Fruit fly (Drosophila melanogaster) ovary, adult (tissue): ENCODE data around the gene CG10510.

ENCODE experiments used
- CG17801 ChIP-seq: fragments of 200-800 bp; optimal IDR thresholded peaks from 2 replicates; lab custom pipeline; 2019; ENCODE audit warnings: missing biosample characterization, mild to moderate bottlenecking, missing genetic modification characterization, moderate library complexity; ENCODE audit not compliant: partially characterized antibody

CG10510 gene

DNA sequence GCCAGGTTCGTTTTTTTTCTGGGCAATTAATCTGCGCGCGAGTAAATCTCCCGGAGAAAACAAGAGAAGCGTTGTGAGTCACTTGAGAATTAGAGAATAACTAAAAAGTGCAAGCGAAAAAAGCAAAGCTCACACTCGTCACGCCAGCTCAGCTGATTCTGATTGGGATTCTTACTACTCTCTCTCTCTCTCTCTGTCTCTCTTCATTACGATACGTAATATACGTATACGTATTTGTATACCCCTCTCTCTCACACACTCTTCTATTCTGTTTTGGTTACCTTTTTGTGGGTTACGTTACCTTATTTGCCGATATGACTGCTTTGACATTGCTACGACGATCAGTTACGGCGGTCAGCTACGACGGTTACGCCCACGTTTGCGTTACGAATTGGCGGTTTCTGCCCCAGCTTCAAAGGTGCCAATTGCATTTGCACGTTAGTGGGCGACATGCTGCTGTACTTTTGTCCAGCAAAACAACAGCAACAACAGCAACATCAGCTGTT lies 7.1 kb downstream of the CG10510 start, which contains the start of the genes Targ1, CG10512 and Targ2:
Gene Targ1, minus strand, starts transcription at position 106 of the 506 bp plus-strand sequence.
Gene CG10512, plus strand, starts transcription at position 144 of the 506 bp plus-strand sequence.
Gene Targ2, minus strand, starts transcription at position 456 of the 506 bp plus-strand sequence.
- TF ChIP-seq CG17801 (GFP tag; lab: Kevin White, UChicago): peak; percentile 75

DNA sequence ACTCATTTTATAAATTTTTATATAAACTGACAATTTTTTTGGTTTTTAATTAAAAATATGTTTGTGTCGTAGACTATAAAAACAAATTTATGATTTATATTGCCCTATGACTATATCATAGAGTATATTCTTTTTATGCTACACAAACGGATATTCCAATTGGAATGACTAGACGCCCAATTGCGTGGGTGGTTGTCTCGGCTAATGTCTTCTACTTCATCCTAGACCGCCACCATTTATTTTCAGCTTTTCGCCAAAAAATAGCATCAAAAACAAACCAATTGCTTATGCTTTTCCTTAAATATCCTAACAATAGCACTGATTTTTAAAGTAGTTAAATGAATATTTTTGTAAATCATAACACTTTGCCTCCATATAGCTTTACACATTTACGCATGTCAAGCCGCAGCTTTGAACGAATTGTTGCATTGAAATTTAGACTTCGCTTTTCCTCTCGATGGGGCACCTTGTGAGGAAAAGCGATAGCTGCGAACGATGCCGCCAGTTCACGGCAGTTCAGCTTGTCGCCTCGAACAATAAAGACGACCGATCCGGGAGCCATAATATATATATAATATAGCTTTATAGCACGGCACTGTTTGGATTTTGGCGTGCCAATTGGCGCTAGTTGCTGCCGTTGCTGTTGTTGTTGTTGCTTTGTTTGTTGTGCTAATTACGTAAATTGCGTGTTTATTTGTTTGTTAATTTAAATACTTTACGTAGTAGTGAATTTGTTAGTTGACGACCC lies 7.7 kb downstream of the CG10510 start:
- TF ChIP-seq CG17801 (GFP tag; lab: Kevin White, UChicago): no peak

DNA sequence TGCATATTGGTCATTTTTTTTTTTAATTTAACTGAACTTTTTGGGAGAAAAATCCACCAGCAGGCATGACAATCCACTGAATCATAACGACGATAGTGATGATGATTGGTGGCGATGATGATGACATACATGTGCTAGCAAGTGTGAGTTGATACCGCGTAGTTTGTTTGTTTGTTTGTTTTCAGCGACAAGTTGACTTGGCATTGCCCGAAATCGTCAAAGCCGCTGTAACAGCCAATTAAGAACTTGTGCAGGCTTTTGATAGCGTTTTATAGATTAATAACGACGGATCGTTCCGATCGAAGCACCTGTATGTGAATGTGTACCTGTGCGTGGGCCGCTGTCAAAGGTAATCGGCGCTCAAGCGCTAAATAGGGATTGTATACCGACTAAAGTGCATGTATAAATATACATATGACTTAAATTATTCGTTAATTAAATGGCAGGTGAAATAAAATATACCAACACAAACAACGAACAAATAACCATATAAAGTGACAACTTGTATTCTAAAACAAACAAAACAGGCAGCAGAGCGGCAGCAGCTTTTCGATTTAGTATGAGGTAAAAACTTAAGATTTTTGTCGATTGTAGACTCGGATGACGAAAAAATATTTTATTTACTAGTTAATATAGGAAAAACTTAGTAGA lies 8.5 kb downstream of the CG10510 start:
- TF ChIP-seq CG17801 (GFP tag; lab: Kevin White, UChicago): no peak

DNA sequence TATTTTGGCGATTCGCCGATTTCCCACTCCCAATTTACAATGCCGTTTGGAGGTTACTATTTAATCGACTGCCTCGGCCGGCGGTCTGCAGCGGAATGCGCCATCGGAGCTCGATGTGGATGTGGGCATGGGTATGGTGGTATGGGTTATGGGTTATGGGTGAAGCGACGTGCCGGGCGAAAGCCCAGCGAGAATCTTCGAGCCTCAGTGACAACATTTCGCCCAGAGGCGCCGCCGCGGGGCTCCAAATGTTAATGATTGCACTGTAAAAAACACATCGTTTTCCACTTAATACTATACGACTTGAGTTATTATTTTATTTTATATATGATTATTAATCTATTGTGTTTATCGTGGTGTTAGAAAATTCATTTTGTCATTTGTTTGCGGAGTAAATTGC lies 9.3 kb downstream of the CG10510 start:
- TF ChIP-seq CG17801 (GFP tag; lab: Kevin White, UChicago): peak; percentile 29

DNA sequence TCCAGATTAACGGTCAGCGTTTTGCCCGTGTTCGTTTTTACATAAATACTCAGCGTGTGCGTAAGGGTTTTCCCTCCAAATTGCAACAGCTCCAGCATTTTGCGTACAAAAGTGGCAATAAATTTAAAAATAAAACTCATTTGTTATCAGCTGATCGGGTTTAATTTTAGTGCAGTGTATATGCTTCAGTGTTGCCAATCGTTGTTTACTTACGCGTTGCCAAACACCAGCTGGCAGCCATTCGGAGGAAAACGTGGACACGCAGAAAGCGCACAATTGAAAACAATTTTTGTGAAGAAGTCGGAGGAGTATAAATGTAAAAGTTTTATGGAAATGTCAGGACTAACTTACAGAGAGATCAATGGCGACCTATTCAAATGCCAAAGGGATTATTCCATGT lies 13.3 kb downstream of the CG10510 start, which contains the start of the genes Targ3 and park:
Gene Targ3, plus strand, starts transcription at position 269 of the 400 bp plus-strand sequence.
Gene park, minus strand, starts transcription at position 291 of the 400 bp plus-strand sequence.
- peak; percentile 16 for TF ChIP-seq CG17801 (GFP tag; lab: Kevin White, UChicago)

DNA sequence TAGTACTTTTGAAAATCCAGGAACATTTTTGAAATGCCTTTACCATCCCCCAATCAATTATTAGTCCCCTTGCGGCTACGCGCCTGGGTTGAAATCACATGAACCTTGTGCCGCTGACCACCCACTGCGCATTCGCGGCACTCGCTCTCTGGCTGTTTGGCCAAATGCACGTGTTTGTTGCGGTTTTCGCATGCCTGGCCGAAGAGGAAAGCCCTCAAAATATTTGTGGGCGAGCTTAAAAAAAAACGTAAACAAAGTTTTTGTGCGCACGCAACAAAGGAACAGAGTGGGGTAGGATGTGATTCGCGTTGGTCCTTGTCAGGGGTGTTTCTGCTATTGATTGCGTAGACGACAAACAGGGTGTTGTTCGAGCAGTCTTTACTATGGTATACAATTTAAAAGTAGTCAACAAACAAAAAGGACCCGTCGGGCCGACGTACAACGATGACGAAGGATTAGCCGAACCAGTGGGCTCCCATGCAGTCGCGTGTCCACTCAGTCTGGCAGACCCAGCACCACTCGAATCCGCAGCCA lies 15.4 kb downstream of the CG10510 start:
- TF ChIP-seq CG17801 (GFP tag; lab: Kevin White, UChicago): no peak

DNA sequence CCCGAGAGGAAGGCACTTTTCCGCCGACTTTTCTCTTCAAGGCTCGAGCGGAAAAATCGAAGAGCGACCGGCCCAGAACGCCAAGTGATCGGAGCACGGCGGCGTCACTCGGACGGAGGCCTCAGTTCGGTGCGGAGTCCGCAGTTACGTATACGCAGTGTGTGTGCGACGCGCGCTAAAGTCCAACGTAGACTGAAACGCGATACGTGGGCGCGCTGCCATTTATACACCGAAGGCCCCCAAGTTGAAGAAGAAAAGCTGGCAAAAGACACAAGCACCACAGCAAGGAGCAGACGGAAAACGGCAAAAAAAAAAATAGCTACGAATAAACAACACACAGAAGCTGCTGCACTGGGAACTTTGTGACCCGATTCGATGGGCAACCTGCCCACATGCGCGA lies 16.7 kb downstream of the CG10510 start, which contains the start of gene CG42337:
Gene CG42337, minus strand, starts transcription at position 194 of the 400 bp plus-strand sequence.
- no peak for TF ChIP-seq CG17801 (GFP tag; lab: Kevin White, UChicago)

DNA sequence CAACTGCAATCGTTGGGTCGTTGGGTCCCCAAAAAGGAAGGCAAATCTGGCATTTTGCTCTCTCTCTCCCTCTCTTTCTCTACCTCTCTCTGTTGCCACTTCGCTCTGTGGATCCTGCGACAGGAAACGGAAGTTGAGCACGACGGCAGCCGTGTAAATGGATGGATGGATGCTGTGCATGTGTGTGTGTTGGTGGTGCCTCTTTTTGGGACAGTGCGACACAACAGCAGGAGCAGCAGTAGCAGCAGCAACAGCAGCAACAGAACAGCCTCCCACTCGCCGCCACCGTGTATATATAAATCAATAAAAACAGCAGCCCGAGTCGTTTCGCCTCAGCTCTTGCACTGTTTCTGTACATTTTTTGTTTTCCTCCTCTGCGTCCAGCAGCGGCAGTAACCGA lies 17.9 kb downstream of the CG10510 start:
- TF ChIP-seq CG17801 (GFP tag; lab: Kevin White, UChicago): no peak

DNA sequence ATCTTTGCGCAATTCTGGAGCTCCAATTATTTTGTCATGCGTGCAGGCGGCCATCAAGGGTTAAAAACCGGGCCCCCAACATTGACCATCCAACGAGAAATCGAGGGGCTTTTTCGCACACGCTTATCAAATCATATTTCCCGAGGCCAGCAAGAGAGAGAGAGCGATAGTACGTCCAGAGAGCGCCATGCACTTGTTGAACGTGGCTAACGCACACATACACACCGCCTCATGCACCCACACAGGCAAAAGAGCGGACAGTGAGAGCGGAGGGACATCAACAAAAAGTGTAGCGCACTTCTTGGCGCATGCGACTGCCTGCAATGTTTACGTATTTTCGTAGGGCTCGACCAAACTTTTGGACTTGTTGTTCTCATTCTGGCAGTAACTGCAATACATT lies 23.4 kb downstream of the CG10510 start:
- no peak for TF ChIP-seq CG17801 (GFP tag; lab: Kevin White, UChicago)

DNA sequence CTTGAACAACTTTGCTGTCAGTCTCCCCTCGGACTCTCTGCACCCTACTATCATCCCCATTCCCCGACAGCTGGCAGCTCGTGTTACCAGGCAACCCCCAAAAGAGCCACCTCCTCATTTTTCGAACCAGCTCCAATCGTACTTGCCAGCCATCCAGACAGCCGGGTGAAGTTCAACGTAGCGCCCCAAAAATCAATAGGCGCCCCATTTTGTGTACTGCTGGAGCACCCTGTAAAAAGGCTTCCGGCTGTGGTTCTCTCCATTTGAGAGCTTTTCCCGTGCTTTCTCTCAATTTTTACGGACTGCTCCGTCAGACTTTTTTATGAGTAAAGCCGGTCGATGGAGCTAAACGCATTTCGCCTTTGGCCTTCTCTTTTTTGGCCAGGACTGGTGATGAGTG lies 24.3 kb downstream of the CG10510 start:
- TF ChIP-seq CG17801 (GFP tag; lab: Kevin White, UChicago): no peak

DNA sequence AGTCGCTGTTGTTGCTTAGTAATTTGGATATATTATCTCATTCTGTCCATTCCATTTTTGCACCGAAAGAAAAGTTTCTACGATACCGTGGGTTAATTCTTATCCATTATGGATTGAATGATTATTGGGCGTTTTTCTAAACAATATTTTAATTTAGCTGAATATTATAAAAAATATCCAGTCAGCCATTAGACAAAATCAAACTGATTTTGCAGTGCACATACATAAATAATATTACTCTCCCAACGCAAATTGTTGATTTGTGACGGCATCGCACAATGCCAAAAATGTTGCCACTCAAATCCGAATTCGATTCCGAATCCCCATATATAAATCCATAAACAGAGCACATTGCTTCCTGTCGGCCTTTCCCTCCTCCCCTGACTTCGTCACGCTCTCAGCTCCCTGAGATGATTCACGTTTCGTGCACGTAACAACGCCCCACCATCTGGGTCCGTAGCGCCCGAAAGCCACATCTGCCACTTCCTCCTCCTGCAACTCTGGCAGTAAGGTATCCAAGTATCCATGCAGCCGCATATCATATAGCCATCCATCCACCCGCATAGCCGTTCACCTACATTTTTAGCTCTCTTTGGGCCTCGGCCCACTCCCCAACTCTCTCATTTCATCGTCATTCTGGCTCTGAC lies 32.8 kb downstream of the CG10510 start:
- TF ChIP-seq CG17801 (GFP tag; lab: Kevin White, UChicago): no peak

DNA sequence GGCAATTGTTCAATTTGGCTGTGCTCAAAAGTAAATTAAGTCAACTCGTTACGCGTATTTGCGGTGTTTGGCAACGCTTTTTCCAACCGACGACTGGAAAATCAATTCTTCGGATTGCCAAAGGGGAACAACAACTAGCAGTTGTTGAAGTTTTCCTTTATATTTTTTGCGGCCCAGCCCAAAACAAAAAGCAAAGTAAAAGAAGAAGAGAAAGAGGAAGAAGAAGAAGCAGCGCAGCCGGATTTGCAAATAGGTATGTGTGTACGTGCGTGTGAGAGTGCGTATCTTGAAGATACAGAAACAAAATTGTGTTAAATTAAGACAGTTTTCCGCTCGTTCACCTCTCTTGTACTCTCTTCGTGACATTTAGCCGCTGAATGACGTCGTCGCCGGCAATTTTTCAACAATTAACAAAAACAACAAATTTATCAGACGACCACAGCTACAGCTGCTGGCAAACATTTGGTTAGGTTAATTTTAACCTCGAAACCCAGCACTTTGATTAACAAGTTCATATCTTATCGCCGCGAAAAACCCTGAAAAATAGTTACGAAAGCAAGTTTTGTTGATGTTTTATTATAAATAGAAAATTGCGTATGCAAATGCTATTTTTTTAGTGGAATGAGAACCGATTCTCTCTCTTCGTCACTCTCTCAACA lies 33.5 kb downstream of the CG10510 start:
- TF ChIP-seq CG17801 (GFP tag; lab: Kevin White, UChicago): no peak

DNA sequence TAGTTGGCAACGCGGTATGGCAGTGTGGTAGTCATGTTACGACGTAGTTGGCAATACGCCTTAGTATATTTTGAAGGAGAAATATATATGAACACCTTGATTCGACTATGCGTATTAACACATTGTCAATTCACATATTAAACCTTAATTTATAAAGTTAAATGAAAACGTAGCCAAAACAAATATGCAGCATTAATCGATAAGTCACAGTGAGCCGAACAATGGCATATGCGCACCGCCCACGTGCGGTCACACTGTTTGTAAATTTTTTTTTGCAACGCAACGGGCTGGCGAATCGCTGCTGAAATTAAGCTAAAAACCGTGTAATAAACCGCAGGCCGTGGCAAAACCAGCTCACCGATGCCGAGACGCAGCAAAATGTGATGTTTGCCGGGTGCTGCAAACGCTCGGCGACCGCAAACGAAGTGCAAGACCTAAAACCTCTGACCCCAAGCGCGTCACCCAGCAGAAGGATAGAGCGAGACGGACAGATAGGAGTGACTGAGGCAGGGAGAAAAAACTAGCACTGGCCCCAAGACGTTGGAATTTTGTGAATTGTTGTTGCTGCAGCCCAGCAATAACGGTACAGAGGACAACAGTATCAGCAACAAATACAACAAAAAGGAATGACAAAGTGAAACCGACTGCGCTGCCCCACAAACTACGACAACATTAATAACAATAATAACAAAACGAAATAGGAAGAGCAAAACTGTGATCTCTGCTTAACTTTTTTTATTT lies 34.2 kb downstream of the CG10510 start:
- TF ChIP-seq CG17801 (GFP tag; lab: Kevin White, UChicago): no peak
